Worm (Caenorhabditis elegans) whole organism, L4/young adult: ENCODE results near the gene mct-5.

ENCODE experiments used
- W03F9.2 ChIP-seq: fragments of 150-350 bp; optimal IDR thresholded peaks from 2 replicates; lab custom pipeline; 2014; ENCODE audit warnings: missing biosample characterization, missing genetic modification characterization
- dao-5 ChIP-seq: sonication (generic microtip); optimal IDR thresholded peaks from 2 replicates; lab custom pipeline; 2016; ENCODE audit warnings: missing genotype, missing genetic modification characterization, moderate library complexity, missing compliant biosample characterization
- him-1 ChIP-seq: sonication (generic microtip); optimal IDR thresholded peaks from 2 replicates; lab custom pipeline; 2016; ENCODE audit warnings: missing genotype, missing genetic modification reagents, missing genetic modification characterization, missing compliant biosample characterization

The mct-5 gene

ce11 chrII:7098578-7098977 is at the start of gene mct-5:
Gene mct-5 (minus strand): TSS chrII:7098593.
- no peak for TF ChIP-seq dao-5 (tag; lab: Kevin White, UChicago)
- no peak for TF ChIP-seq him-1 (tag; lab: Kevin White, UChicago)
- TF ChIP-seq W03F9.2 (tag; lab: Kevin White, UChicago) = no peak

ce11 chrII:7148099-7148498 is 49.7 kb upstream of the mct-5 start, which contains the start of gene T07F8.1:
Gene T07F8.1 (plus strand): TSS chrII:7148399.
- no peak for TF ChIP-seq him-1 (tag; lab: Kevin White, UChicago)
- TF ChIP-seq W03F9.2 (tag; lab: Kevin White, UChicago) = no peak
- no peak for TF ChIP-seq dao-5 (tag; lab: Kevin White, UChicago)

ce11 chrII:7147550-7147949 is 49.2 kb upstream of the mct-5 start:
- TF ChIP-seq W03F9.2 (tag; lab: Kevin White, UChicago) (peak; percentile 56), dao-5 (tag; lab: Kevin White, UChicago) (no peak), him-1 (tag; lab: Kevin White, UChicago) (no peak)

ce11 chrII:7146240-7146639 is 47.8 kb upstream of the mct-5 start:
- TF ChIP-seq dao-5 (tag; lab: Kevin White, UChicago) (no peak), him-1 (tag; lab: Kevin White, UChicago) (no peak), W03F9.2 (tag; lab: Kevin White, UChicago) (no peak)

DNA sequence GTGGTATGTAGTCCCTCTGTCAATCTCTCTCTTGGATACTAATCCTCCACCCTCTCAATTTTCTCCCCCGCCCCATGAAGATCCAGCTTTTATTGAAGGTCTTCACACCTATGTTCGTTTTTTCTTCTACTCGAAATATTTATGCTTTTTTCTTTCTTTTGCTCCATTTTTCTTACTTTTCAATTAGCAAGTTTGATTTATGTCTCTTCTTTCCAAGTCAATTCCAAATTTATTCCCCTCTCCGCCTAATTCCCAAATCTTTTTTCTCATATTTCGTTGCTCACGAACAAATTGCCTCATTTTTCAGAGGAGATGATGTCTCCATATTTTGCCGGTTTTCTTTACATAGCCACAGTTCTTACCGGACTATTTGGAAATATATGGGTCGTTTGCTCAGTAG is 45.9 kb upstream of the mct-5 start, which contains the start of gene npr-31:
TSS of gene npr-31 (plus strand) at position 301 of the 400 bp plus-strand sequence.
- TF ChIP-seq W03F9.2 (tag; lab: Kevin White, UChicago) (no peak), dao-5 (tag; lab: Kevin White, UChicago) (no peak), him-1 (tag; lab: Kevin White, UChicago) (no peak)

DNA sequence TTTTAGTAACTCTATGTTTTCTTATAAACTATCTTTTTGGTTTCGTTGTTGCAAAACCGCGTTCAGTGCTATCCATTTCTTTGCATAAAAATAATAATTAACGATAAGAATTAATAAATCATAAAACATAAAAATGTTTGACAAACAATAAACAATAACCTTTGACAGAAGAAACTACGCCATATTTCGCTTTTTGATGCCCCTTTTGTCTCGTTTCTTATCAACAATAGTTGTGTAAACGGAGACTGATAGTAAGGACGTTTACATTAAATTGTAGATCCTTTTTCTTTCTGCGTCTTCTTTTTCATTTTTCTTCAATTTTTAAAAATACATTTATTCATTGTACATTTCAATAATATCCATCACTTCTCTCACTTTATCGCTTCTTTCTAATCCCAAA is 40.7 kb upstream of the mct-5 start:
- TF ChIP-seq him-1 (tag; lab: Kevin White, UChicago) = no peak
- no peak for TF ChIP-seq dao-5 (tag; lab: Kevin White, UChicago)
- no peak for TF ChIP-seq W03F9.2 (tag; lab: Kevin White, UChicago)

DNA sequence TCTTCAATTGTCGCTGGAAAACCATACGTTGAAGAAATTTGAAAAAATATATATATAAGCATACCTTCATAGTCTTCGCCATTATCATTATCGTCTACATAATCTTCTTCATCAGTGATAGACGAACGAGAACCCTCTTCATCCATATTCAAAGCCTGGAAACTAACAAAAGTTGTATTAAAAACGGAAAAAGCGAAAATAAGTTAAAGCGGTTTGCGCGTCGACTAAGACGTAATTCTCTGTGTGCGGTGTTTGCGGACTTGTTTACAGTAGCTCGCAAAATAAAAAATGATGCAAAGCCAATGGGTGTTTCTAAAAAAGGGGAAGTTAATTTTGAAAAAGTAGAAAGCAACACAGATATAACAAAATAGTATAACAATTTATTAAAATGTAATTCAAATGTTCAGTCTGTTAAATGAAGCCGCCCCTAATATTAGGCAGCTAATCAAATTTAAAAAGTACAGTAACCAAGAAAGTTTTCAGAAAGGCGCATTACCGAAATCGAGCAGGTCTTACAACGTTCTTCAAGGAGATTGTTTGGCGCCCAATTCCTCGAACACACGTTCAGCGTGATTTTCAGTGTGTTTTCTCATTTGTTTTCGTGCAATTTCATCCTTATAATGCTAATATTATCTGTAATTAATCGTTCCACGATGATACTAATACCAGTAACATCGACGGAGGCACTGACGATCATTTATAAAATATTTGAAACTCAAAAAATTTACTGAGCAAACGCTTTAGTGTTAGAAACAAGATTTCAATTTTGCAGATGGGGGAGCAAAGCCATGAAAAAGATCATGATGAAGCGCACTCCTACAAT is 33.7 kb upstream of the mct-5 start, which contains the start of the genes T07F8.4 and gld-3:
TSS of gene T07F8.4 (minus strand) at position 162 of the 823 bp plus-strand sequence.
TSS of gene gld-3 (plus strand) at position 773 of the 823 bp plus-strand sequence.
- no peak for TF ChIP-seq dao-5 (tag; lab: Kevin White, UChicago)
- TF ChIP-seq W03F9.2 (tag; lab: Kevin White, UChicago) = peak; percentile 47

DNA sequence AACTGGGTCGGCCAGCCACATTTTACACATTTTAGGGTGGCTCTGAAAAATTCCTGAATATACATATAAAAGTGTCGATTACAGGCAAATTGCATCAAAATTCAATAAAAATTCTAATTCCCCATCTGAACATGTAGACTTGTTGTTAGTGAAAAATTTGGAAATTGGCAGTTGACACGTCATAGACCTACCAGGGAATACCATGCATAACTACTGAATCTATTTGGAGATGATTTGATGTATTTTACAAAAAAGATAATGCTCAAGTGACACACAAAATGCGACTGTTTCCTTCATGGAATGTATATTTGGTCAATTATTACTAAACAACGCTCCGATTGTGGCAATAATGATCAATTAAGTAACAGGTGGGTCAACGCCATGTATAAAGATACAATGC is 28.1 kb upstream of the mct-5 start, which contains the start of gene F10E7.1:
TSS of gene F10E7.1 (plus strand) at position 301 of the 400 bp plus-strand sequence.
- no peak for TF ChIP-seq dao-5 (tag; lab: Kevin White, UChicago)
- no peak for TF ChIP-seq W03F9.2 (tag; lab: Kevin White, UChicago)
- no peak for TF ChIP-seq him-1 (tag; lab: Kevin White, UChicago)

DNA sequence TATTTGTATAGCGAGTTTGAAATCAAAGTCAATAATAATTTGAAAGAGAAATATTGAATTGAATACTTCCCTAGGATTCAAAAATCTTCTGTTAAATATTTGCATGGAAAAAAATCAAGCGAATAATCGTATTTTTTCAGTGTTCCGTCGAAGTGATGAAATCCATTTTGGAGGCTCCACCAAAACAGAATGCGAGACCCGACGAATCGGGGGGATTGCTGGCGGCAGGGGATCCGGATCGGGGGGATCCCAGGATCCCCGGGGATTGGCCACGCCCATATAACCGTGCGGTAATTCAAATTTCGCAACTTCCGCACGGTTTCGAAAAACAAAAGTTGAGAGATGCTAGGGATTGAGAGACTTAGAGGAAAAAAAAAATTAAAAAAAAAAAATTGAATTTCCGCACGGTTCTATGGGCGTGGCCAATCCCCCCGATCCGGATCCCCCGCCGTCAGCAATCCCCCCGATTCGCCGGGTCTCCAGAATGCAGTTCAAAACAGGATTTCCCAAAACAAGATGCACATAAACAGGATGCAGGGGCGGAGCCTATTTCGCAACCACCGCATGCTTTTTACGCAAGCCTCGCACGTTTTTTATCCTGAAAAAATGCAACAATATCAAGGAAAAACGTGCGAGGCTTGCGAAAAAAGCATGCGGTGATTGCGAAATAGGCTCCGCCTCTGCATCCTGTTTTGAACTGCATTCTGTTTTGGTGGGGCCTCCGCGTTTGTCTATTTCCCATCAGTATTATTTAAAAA is 24.4 kb upstream of the mct-5 start, which contains the start of gene F10E7.11:
TSS of gene F10E7.11 (minus strand) at position 232 of the 758 bp plus-strand sequence.
- TF ChIP-seq W03F9.2 (tag; lab: Kevin White, UChicago) = no peak
- no peak for TF ChIP-seq him-1 (tag; lab: Kevin White, UChicago)

ce11 chrII:7121762-7122292 is 23.4 kb upstream of the mct-5 start, which contains the start of gene F10E7.2:
Gene F10E7.2 (plus strand): TSS chrII:7122242.
- TF ChIP-seq W03F9.2 (tag; lab: Kevin White, UChicago) = no peak
- TF ChIP-seq him-1 (tag; lab: Kevin White, UChicago) = no peak
- no peak for TF ChIP-seq dao-5 (tag; lab: Kevin White, UChicago)

- TF ChIP-seq W03F9.2 (tag; lab: Kevin White, UChicago) = no peak
Observed at ce11 chrII:7119525-7119924, 21.1 kb upstream of the mct-5 start.

- TF ChIP-seq W03F9.2 (tag; lab: Kevin White, UChicago) (no peak), dao-5 (tag; lab: Kevin White, UChicago) (no peak), him-1 (tag; lab: Kevin White, UChicago) (no peak)
Observed at ce11 chrII:7116350-7116749, 18.0 kb upstream of the mct-5 start, which contains the start of gene spon-1. Gene spon-1 (plus strand): TSS chrII:7116557.

DNA sequence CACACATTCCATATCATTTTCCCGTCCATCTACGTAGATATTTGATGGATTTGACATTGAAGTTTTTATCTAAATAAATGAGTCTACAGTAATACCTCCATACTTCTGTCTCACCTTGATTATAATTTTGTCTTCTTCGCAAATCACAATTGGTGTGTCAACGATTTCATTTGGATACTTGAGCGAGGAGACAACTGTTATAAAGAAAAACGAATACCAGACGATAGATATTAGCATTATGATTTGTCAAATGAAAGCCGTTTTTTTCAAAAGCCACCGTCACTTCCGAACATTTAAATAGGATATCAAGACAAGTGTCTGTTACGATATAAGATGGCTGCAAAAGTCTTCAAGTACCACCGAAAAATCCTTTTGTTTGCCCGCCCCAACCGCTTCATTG is 17.2 kb upstream of the mct-5 start, which contains the start of gene cutl-5:
TSS of gene cutl-5 (minus strand) at position 269 of the 400 bp plus-strand sequence.
- TF ChIP-seq him-1 (tag; lab: Kevin White, UChicago) (no peak), W03F9.2 (tag; lab: Kevin White, UChicago) (no peak), dao-5 (tag; lab: Kevin White, UChicago) (no peak)
